Fruit fly (Drosophila melanogaster) whole organism: ENCODE results near the gene Mfe2.

Experiments
- CG8478 ChIP-seq: fragments of >200 bp; optimal IDR thresholded peaks from 2 replicates; lab custom pipeline; 2018; ENCODE audit warnings: inconsistent platforms
- Dll ChIP-seq: fragments of >200 bp; optimal IDR thresholded peaks from 2 replicates; lab custom pipeline; 2017
- EcR ChIP-seq, 2 experiments: fragments of >200 bp; optimal IDR thresholded peaks; 2 replicates each; lab custom pipeline; 2017; ENCODE audit warnings: missing biosample characterization in 2 of 2, missing genetic modification characterization in 2 of 2, missing genetic modification reagents in 2 of 2
- pan ChIP-seq: fragments of >200 bp; optimal IDR thresholded peaks from 2 replicates; lab custom pipeline; 2017
- psq ChIP-seq: fragments of >200 bp; optimal IDR thresholded peaks from 2 replicates; lab custom pipeline; 2017
- usp ChIP-seq: fragments of >200 bp; optimal IDR thresholded peaks from 2 replicates; lab custom pipeline; 2017; ENCODE audit warnings: missing biosample characterization, missing genetic modification characterization, mixed read lengths

DNA sequence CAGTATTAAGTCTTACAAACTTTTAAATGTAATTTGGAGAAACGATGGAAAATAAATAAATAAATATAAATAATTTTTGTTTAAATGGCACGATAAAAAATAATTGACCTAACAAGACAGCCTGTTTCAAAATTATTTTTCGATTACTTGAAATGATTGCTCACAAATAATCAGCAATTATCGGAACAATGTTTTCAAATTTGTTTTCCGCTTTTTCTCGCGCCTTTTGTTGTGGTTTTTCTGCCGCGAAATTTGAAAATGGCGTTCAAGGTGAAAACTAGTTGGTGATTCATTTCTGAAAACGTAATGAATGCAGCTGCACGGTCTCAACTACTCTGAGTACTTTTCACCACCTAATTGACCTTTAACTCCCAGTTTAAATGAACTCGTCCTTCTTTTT is 50.3 kb downstream of the Mfe2 start:
- TF ChIP-seq usp (GFP tag; lab: Kevin White, UChicago): no peak
- no peak for TF ChIP-seq EcR (GFP tag; optimal IDR thresholded peaks at IDR 0.05; lab: Kevin White, UChicago)
- TF ChIP-seq Dll: no peak
- TF ChIP-seq pan: no peak
- TF ChIP-seq psq (lab: Kevin White, UChicago): no peak
- no peak for TF ChIP-seq CG8478 (lab: Kevin White, UChicago)
